Worm (Caenorhabditis elegans) whole organism, late embryonic: ENCODE results near the gene K10D6.3.

Experiments
- ama-1 ChIP-seq: fragments of 150-350 bp; optimal IDR thresholded peaks from 2 replicates; lab custom pipeline; 2014
- nhr-11 ChIP-seq: fragments of 150-350 bp; optimal IDR thresholded peaks from 2 replicates; lab custom pipeline; 2014; ENCODE audit warnings: missing biosample characterization, missing genetic modification characterization
- tbx-2 ChIP-seq: sonication (generic microtip); optimal IDR thresholded peaks from 2 replicates; lab custom pipeline; 2016; ENCODE audit warnings: missing genetic modification characterization, missing compliant biosample characterization

DNA sequence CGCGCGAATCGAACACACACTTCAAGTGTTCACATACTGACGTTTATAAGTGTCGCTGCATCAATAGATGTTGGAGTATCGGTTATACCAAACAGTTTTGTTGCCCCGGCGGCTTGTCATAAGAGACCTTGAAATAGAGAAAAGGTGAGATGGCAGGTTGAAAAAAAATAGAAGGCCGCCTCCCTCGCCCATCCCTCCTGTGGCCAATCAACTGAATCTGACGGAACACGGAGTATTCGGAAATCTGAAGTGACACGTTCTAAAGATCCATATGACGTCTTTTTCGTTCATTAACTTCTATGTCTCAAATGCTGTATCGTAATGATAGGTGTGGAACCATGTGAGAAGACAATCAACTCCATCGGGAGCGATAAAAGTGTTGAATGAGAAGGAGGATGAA is 919 bp upstream of the K10D6.3 start:
- TF ChIP-seq nhr-11 (tag; lab: Kevin White, UChicago) (no peak), ama-1 (lab: Kevin White, UChicago) (no peak), tbx-2 (no peak)
